Fruit fly (Drosophila melanogaster) whole organism, embryonic: ENCODE data around the gene CG34427.

ENCODE experiments used
- Aef1 ChIP-seq: fragments of 200-800 bp; sonication (Bioruptor generic); IDR thresholded peaks from 3 replicates; pipeline ENCODE4 v1.3.6; 2022; ENCODE audit warnings: missing biosample characterization, missing genetic modification characterization
- Bteb2 ChIP-seq: fragments of 200-800 bp; sonication (Bioruptor generic); optimal IDR thresholded peaks from 2 replicates; lab custom pipeline; 2016; ENCODE audit warnings: missing biosample characterization, missing genetic modification characterization
- CG10959 ChIP-seq: fragments of 200-800 bp; sonication (Bioruptor generic); IDR thresholded peaks from 2 replicates; pipeline ENCODE4 v1.3.6; 2022; ENCODE audit warnings: missing biosample characterization, missing genetic modification characterization
- CG11093 ChIP-seq: fragments of 200-800 bp; sonication (Bioruptor generic); IDR thresholded peaks from 3 replicates; pipeline ENCODE4 v1.3.6; 2022; ENCODE audit warnings: missing biosample characterization, missing genetic modification characterization
- CG12071 ChIP-seq: fragments of 200-800 bp; sonication (Bioruptor generic); optimal IDR thresholded peaks from 3 replicates; lab custom pipeline; 2018; ENCODE audit warnings: missing biosample characterization, mild to moderate bottlenecking, missing genetic modification characterization
- CG13894 ChIP-seq: fragments of 200-800 bp; sonication (Bioruptor generic); optimal IDR thresholded peaks from 3 replicates; lab custom pipeline; 2018; ENCODE audit warnings: missing biosample characterization, mild to moderate bottlenecking, missing genetic modification characterization, moderate library complexity
- CG1602 ChIP-seq: fragments of 200-800 bp; sonication (Bioruptor generic); optimal IDR thresholded peaks from 3 replicates; lab custom pipeline; 2016; ENCODE audit warnings: missing biosample characterization, missing genetic modification characterization
- CG31224 ChIP-seq: fragments of 200-800 bp; sonication (Bioruptor generic); IDR thresholded peaks from 2 replicates; pipeline ENCODE4 v1.3.6; 2022; ENCODE audit warnings: missing biosample characterization, missing genetic modification characterization
- CG31388 ChIP-seq: fragments of 200-800 bp; sonication (Bioruptor generic); optimal IDR thresholded peaks from 2 replicates; lab custom pipeline; 2016; ENCODE audit warnings: missing biosample characterization, missing genetic modification characterization
- CG3281 ChIP-seq: fragments of 200-800 bp; sonication (Bioruptor generic); optimal IDR thresholded peaks from 3 replicates; lab custom pipeline; 2017; ENCODE audit warnings: missing biosample characterization, mild to moderate bottlenecking, missing genetic modification characterization
- CG4854 ChIP-seq: fragments of 200-800 bp; sonication (Bioruptor generic); optimal IDR thresholded peaks from 2 replicates; lab custom pipeline; 2016; ENCODE audit warnings: missing biosample characterization, missing genetic modification characterization, inconsistent platforms
- CG7271 ChIP-seq: fragments of 200-800 bp; sonication (Bioruptor generic); optimal IDR thresholded peaks from 2 replicates; lab custom pipeline; 2018; ENCODE audit warnings: missing biosample characterization, mild to moderate bottlenecking, missing genetic modification characterization, moderate library complexity
- CG7357 ChIP-seq: fragments of 200-800 bp; sonication (Bioruptor generic); IDR thresholded peaks from 3 replicates; pipeline ENCODE4 v1.3.6; 2022; ENCODE audit warnings: missing biosample characterization, missing genetic modification characterization
- CG7745 ChIP-seq: fragments of 200-800 bp; sonication (Bioruptor generic); optimal IDR thresholded peaks from 2 replicates; lab custom pipeline; 2018; ENCODE audit warnings: missing biosample characterization, mild to moderate bottlenecking, missing genetic modification characterization, moderate library complexity
- CG8924 ChIP-seq: fragments of 200-800 bp; optimal IDR thresholded peaks from 3 replicates; lab custom pipeline; 2019; ENCODE audit warnings: missing biosample characterization, mild to moderate bottlenecking, missing genetic modification characterization, moderate library complexity
- CTCF ChIP-seq: fragments of 200-800 bp; sonication (Bioruptor generic); optimal IDR thresholded peaks from 2 replicates; lab custom pipeline; 2017; ENCODE audit warnings: missing biosample characterization, mild to moderate bottlenecking, missing genetic modification characterization, moderate library complexity
- Dip3 ChIP-seq: fragments of 200-800 bp; sonication (Bioruptor generic); optimal IDR thresholded peaks from 3 replicates; lab custom pipeline; 2016; ENCODE audit warnings: missing biosample characterization, missing genetic modification characterization
- Drgx ChIP-seq: fragments of 200-800 bp; sonication (Bioruptor generic); IDR thresholded peaks from 2 replicates; pipeline ENCODE4 v1.3.6; 2022; ENCODE audit warnings: missing biosample characterization, missing genetic modification characterization
- E2f2 ChIP-seq: fragments of 200-800 bp; sonication (Bioruptor generic); IDR thresholded peaks from 2 replicates; pipeline ENCODE4 v1.3.6; 2022; ENCODE audit warnings: missing biosample characterization, missing genetic modification characterization
- GATAe ChIP-seq: fragments of 200-800 bp; sonication (Bioruptor generic); conservative IDR thresholded peaks from 2 replicates; pipeline ENCODE4 v1.3.6; 2022; ENCODE audit warnings: missing biosample characterization, missing genetic modification characterization
- H15 ChIP-seq: fragments of 200-800 bp; sonication (Bioruptor generic); IDR thresholded peaks from 3 replicates; pipeline ENCODE4 v1.3.6; 2022; ENCODE audit warnings: missing biosample characterization, missing genetic modification characterization
- HmgZ ChIP-seq: fragments of 200-800 bp; sonication (Bioruptor generic); optimal IDR thresholded peaks from 2 replicates; lab custom pipeline; 2018; ENCODE audit warnings: missing biosample characterization, mild to moderate bottlenecking, missing genetic modification characterization
- Max ChIP-seq: fragments of 200-800 bp; sonication (Bioruptor generic); optimal IDR thresholded peaks from 2 replicates; lab custom pipeline; 2016; ENCODE audit warnings: missing biosample characterization, mild to moderate bottlenecking, missing genetic modification characterization
- Med ChIP-seq: fragments of 200-800 bp; sonication (Bioruptor generic); peaks from one replicate; lab custom pipeline; 2016; ENCODE audit warnings: missing biosample characterization, missing genetic modification characterization, mild to moderate bottlenecking, inconsistent platforms, moderate library complexity
- Meics ChIP-seq: fragments of 200-800 bp; sonication (Bioruptor generic); optimal IDR thresholded peaks from 2 replicates; lab custom pipeline; 2017; ENCODE audit warnings: missing biosample characterization, mild to moderate bottlenecking, missing genetic modification characterization
- Rfx ChIP-seq: fragments of 200-800 bp; sonication (Bioruptor generic); IDR thresholded peaks from 2 replicates; pipeline ENCODE4 v1.3.6; 2022; ENCODE audit warnings: missing biosample characterization, missing genetic modification characterization
- Usf ChIP-seq: fragments of 200-800 bp; sonication (Bioruptor generic); optimal IDR thresholded peaks from 2 replicates; lab custom pipeline; 2017; ENCODE audit warnings: missing genotype, missing biosample characterization, missing genetic modification characterization
- Xbp1 ChIP-seq: fragments of 200-800 bp; sonication (Bioruptor generic); optimal IDR thresholded peaks from 3 replicates; lab custom pipeline; 2016; ENCODE audit warnings: missing biosample characterization, mild to moderate bottlenecking, missing genetic modification characterization
- Xrp1 ChIP-seq: fragments of 200-800 bp; sonication (Bioruptor generic); IDR thresholded peaks from 2 replicates; pipeline ENCODE4 v1.3.6; 2022; ENCODE audit warnings: missing biosample characterization, missing genetic modification characterization
- br ChIP-seq: fragments of >200 bp; optimal IDR thresholded peaks from 2 replicates; lab custom pipeline; 2017
- crc ChIP-seq: fragments of 200-800 bp; sonication (Bioruptor generic); optimal IDR thresholded peaks from 2 replicates; lab custom pipeline; 2016; ENCODE audit warnings: missing biosample characterization, missing genetic modification characterization
- dmrt11E ChIP-seq: fragments of 200-800 bp; sonication (Bioruptor generic); optimal IDR thresholded peaks from 3 replicates; lab custom pipeline; 2018; ENCODE audit warnings: missing biosample characterization, mild to moderate bottlenecking, missing genetic modification characterization, moderate library complexity
- en ChIP-seq: fragments of 200-800 bp; sonication (Bioruptor generic); optimal IDR thresholded peaks from 2 replicates; lab custom pipeline; 2016; ENCODE audit warnings: missing biosample characterization, missing genetic modification characterization
- fd64A ChIP-seq: fragments of 200-800 bp; sonication (Bioruptor generic); optimal IDR thresholded peaks from 3 replicates; lab custom pipeline; 2018; ENCODE audit warnings: missing biosample characterization, mild to moderate bottlenecking, missing genetic modification characterization
- gsb-n ChIP-seq: fragments of 200-800 bp; sonication (Bioruptor generic); optimal IDR thresholded peaks from 3 replicates; lab custom pipeline; 2018; ENCODE audit warnings: missing biosample characterization, mild to moderate bottlenecking, missing genetic modification characterization
- hbn ChIP-seq: fragments of 200-800 bp; sonication (Bioruptor generic); IDR thresholded peaks from 2 replicates; pipeline ENCODE4 v1.3.6; 2022; ENCODE audit warnings: missing biosample characterization, missing genetic modification characterization; ENCODE audit not compliant: partially characterized antibody
- jing ChIP-seq: fragments of 200-800 bp; sonication (Bioruptor generic); optimal IDR thresholded peaks from 2 replicates; lab custom pipeline; 2018; ENCODE audit warnings: missing biosample characterization, mild to moderate bottlenecking, missing genetic modification characterization
- kni ChIP-seq: fragments of 200-800 bp; sonication (Bioruptor generic); optimal IDR thresholded peaks from 3 replicates; lab custom pipeline; 2017; ENCODE audit warnings: mild to moderate bottlenecking, missing biosample characterization, missing genetic modification reagents, missing genetic modification characterization
- odd ChIP-seq: fragments of 200-800 bp; sonication (Bioruptor generic); optimal IDR thresholded peaks from 2 replicates; lab custom pipeline; 2017; ENCODE audit warnings: missing biosample characterization, mild to moderate bottlenecking, missing genetic modification characterization
- p53 ChIP-seq: fragments of 200-800 bp; sonication (Bioruptor generic); optimal IDR thresholded peaks from 2 replicates; lab custom pipeline; 2016; ENCODE audit warnings: missing biosample characterization, missing genetic modification characterization
- pan ChIP-seq, 4 experiments: fragments of >200 bp in 3 of 4; fragments of 200-800 bp in 1 of 4; sonication (Bioruptor generic) in 1 of 4; optimal IDR thresholded peaks in 3 of 4; IDR thresholded peaks in 1 of 4; 2 replicates each; pipeline versions ENCODE4 v1.3.6 to Lab custom; 2017 to 2022; ENCODE audit warnings: missing biosample characterization in 2 of 4, missing genetic modification characterization in 2 of 4, mixed read lengths in 1 of 4
- pzg ChIP-seq: fragments of 200-800 bp; sonication (Bioruptor generic); optimal IDR thresholded peaks from 3 replicates; lab custom pipeline; 2018; ENCODE audit warnings: missing biosample characterization, mild to moderate bottlenecking, missing genetic modification characterization, moderate library complexity
- sc ChIP-seq, 3 experiments: fragments of >200 bp in 2 of 3; fragments of 200-800 bp in 1 of 3; sonication (Bioruptor generic) in 1 of 3; optimal IDR thresholded peaks; 2 replicates in 2 of 3; 3 replicates in 1 of 3; lab custom pipeline; 2017; ENCODE audit warnings: mild to moderate bottlenecking in 1 of 3, missing biosample characterization in 1 of 3, missing genetic modification characterization in 1 of 3, missing genetic modification reagents in 1 of 3
- sd ChIP-seq: fragments of 200-800 bp; sonication (Bioruptor generic); optimal IDR thresholded peaks from 3 replicates; lab custom pipeline; 2018; ENCODE audit warnings: missing biosample characterization, mild to moderate bottlenecking, missing genetic modification characterization, moderate library complexity
- sens ChIP-seq: fragments of 200-800 bp; sonication (Bioruptor generic); peaks from one replicate; lab custom pipeline; 2016; ENCODE audit warnings: missing biosample characterization, missing genetic modification characterization
- sens-2 ChIP-seq: fragments of 200-800 bp; sonication (Bioruptor generic); IDR thresholded peaks from 2 replicates; pipeline ENCODE4 v1.3.6; 2022; ENCODE audit warnings: missing biosample characterization, missing genetic modification characterization
- sisA ChIP-seq: fragments of 200-800 bp; sonication (Bioruptor generic); IDR thresholded peaks from 2 replicates; pipeline ENCODE4 v1.3.6; 2022; ENCODE audit warnings: missing biosample characterization, missing genetic modification characterization
- slp2 ChIP-seq: fragments of 200-800 bp; sonication (Bioruptor generic); optimal IDR thresholded peaks from 2 replicates; lab custom pipeline; 2016; ENCODE audit warnings: missing biosample characterization, missing genetic modification characterization
- so ChIP-seq: fragments of 200-800 bp; sonication (Bioruptor generic); IDR thresholded peaks from 3 replicates; pipeline ENCODE4 v1.3.6; 2022; ENCODE audit warnings: missing biosample characterization, missing genetic modification characterization
- tll ChIP-seq, 2 experiments: fragments of 200-800 bp in 1 of 2; fragments of >200 bp in 1 of 2; sonication (Bioruptor generic) in 1 of 2; optimal IDR thresholded peaks; 2 replicates each; lab custom pipeline; 2017 to 2019; ENCODE audit warnings: missing biosample characterization in 2 of 2, missing genetic modification characterization in 2 of 2, mild to moderate bottlenecking in 1 of 2, moderate library complexity in 1 of 2

The CG34427 gene

dm6 chr3L:8770616-8771229, 33.8 kb upstream of the CG34427 start (continued):
- no peak for TF ChIP-seq Max
- peak; percentile 49 for TF ChIP-seq Med (GFP tag; lab: Kevin White, UChicago)
- TF ChIP-seq odd (GFP tag; lab: Kevin White, UChicago): peak; percentile 1
- TF ChIP-seq Aef1: no peak
- no peak for TF ChIP-seq CG3281 (GFP tag; lab: Kevin White, UChicago)
- no peak for TF ChIP-seq CG4854 (GFP tag; lab: Kevin White, UChicago)
- TF ChIP-seq Rfx: peak; percentile 17; the same call in 1 of the 2 replicates
- TF ChIP-seq CG1602 (GFP tag; lab: Kevin White, UChicago): no peak
- no peak for TF ChIP-seq sisA (GFP tag; lab: Robert Waterston, UW)
- TF ChIP-seq kni: peak; percentile 47
- no peak for TF ChIP-seq E2f2 (GFP tag; lab: Robert Waterston, UW)
- TF ChIP-seq CG7271 (tag; lab: Kevin White, UChicago): no peak
- no peak for TF ChIP-seq HmgZ
- peak; percentile 70 for TF ChIP-seq gsb-n (tag; lab: Kevin White, UChicago)
- TF ChIP-seq CG12071 (GFP tag; lab: Kevin White, UChicago): no peak
- TF ChIP-seq slp2: no peak
- TF ChIP-seq Dip3: no peak
- no peak for TF ChIP-seq sd (tag; lab: Kevin White, UChicago)
- no peak for TF ChIP-seq pzg (GFP tag; lab: Kevin White, UChicago)
- TF ChIP-seq p53 (GFP tag; lab: Kevin White, UChicago): no peak
- no peak for TF ChIP-seq CG7745 (tag; lab: Kevin White, UChicago)
- TF ChIP-seq H15: no peak
- TF ChIP-seq tll (GFP tag; optimal IDR thresholded peaks at IDR 0.05; lab: Kevin White, UChicago): no peak
- TF ChIP-seq Xbp1: no peak
- TF ChIP-seq dmrt11E (tag; lab: Kevin White, UChicago): no peak
- TF ChIP-seq crc (GFP tag; lab: Kevin White, UChicago): no peak
- no peak for TF ChIP-seq Drgx
- TF ChIP-seq CG10959: no peak
- no peak for TF ChIP-seq sc (optimal IDR thresholded peaks at IDR 0.05; lab: Kevin White, UChicago)
- TF ChIP-seq sc (GFP tag; optimal IDR thresholded peaks at IDR 0.05; lab: Kevin White, UChicago): no peak
- TF ChIP-seq CG8924: no peak
- TF ChIP-seq CG11093 (GFP tag; lab: Robert Waterston, UW): no peak
- TF ChIP-seq pan (optimal IDR thresholded peaks at IDR 0.05; lab: Kevin White, UChicago): no peak
- no peak for TF ChIP-seq pan (GFP tag; optimal IDR thresholded peaks at IDR 0.05 in 1 of 2, IDR thresholded peaks at IDR 0.05 in 1 of 2)
- peak; percentile 21 for TF ChIP-seq fd64A (GFP tag; lab: Kevin White, UChicago)
- TF ChIP-seq Usf (GFP tag; lab: Kevin White, UChicago): no peak
- TF ChIP-seq en (GFP tag; lab: Kevin White, UChicago): no peak
- no peak for TF ChIP-seq jing (GFP tag; lab: Kevin White, UChicago)
- TF ChIP-seq GATAe (GFP tag; lab: Robert Waterston, UW): no peak
- 0 out of 3 replicates have a peak, but pooled peaks have one; percentile 24 for TF ChIP-seq so
- peak; percentile 17; the same call in 1 of the 2 replicates for TF ChIP-seq Xrp1 (GFP tag; lab: Robert Waterston, UW)
- TF ChIP-seq Meics (GFP tag; lab: Kevin White, UChicago): no peak
- TF ChIP-seq Bteb2 (GFP tag; lab: Kevin White, UChicago): no peak
- no peak for TF ChIP-seq hbn
- no peak for TF ChIP-seq CG31224
- no peak for TF ChIP-seq CG31388
- no peak for TF ChIP-seq br (lab: Kevin White, UChicago)
- no peak for TF ChIP-seq CTCF (GFP tag; lab: Kevin White, UChicago)
- no peak for TF ChIP-seq CG7357 (GFP tag; lab: Robert Waterston, UW)
- TF ChIP-seq CG13894 (tag; lab: Kevin White, UChicago): no peak
- peak; percentile 75 for TF ChIP-seq sens (GFP tag; lab: Kevin White, UChicago)
- TF ChIP-seq sens-2 (GFP tag; lab: Robert Waterston, UW): no peak
